Worm (Caenorhabditis elegans): ENCODE data around the gene lin-22.

The lin-22 gene

ce11 chrIV:3025874-3026609 is 6.5 kb downstream of the lin-22 start:
- TF ChIP-seq ceh-14 (tag; optimal IDR thresholded peaks at IDR 0.05) (no peak), unc-86 (tag; optimal IDR thresholded peaks at IDR 0.05) (no peak), nfya-1 (tag; optimal IDR thresholded peaks at IDR 0.05) (no peak), ceh-24 (tag; optimal IDR thresholded peaks at IDR 0.05) (no peak)

ce11 chrIV:3028842-3029241 is 9.3 kb downstream of the lin-22 start, which contains the start of gene ndnf-1:
TSS of gene ndnf-1 (minus strand) at chrIV:3028942.
- TF ChIP-seq ceh-30 (tag; optimal IDR thresholded peaks at IDR 0.05) (no peak), ceh-24 (tag; optimal IDR thresholded peaks at IDR 0.05) (no peak), hlh-6 (tag; optimal IDR thresholded peaks at IDR 0.05) (no peak), fkh-6 (tag; optimal IDR thresholded peaks at IDR 0.05) (no peak), pha-2 (tag; optimal IDR thresholded peaks at IDR 0.05) (no peak), syd-9 (tag; optimal IDR thresholded peaks at IDR 0.05) (no peak), T23F11.4 (GFP tag; optimal IDR thresholded peaks at IDR 0.05) (no peak), Y22D7AL.16 (tag; optimal IDR thresholded peaks at IDR 0.05) (no peak), pros-1 (tag; optimal IDR thresholded peaks at IDR 0.05) (no peak), ceh-22 (tag; optimal IDR thresholded peaks at IDR 0.05) (no peak), ztf-16 (tag; optimal IDR thresholded peaks at IDR 0.05) (no peak), unc-86 (tag; optimal IDR thresholded peaks at IDR 0.05) (no peak)

- TF ChIP-seq tbx-2 (tag; optimal IDR thresholded peaks at IDR 0.05) (no peak), ama-1 (optimal IDR thresholded peaks at IDR 0.05) (no peak), lim-6 (tag; optimal IDR thresholded peaks at IDR 0.05) (no peak), pqm-1 (tag; optimal IDR thresholded peaks at IDR 0.05) (no peak), T23F11.4 (GFP tag; optimal IDR thresholded peaks at IDR 0.05) (no peak), tbx-7 (tag; optimal IDR thresholded peaks at IDR 0.05) (no peak), dmd-4 (tag; optimal IDR thresholded peaks at IDR 0.05; ENCODE audit: borderline replicate concordance) (no peak), ztf-16 (tag; optimal IDR thresholded peaks at IDR 0.05) (no peak), ref-2 (tag; optimal IDR thresholded peaks at IDR 0.05) (peak; percentile 37), ceh-30 (tag; optimal IDR thresholded peaks at IDR 0.05) (no peak), pat-9 (tag; optimal IDR thresholded peaks at IDR 0.05) (no peak), K09A11.1 (tag; optimal IDR thresholded peaks at IDR 0.05; ENCODE audit: insufficient read depth) (no peak), che-1 (tag; optimal IDR thresholded peaks at IDR 0.05) (no peak), elt-2 (tag; optimal IDR thresholded peaks at IDR 0.05) (peak; percentile 66), rnt-1 (tag; optimal IDR thresholded peaks at IDR 0.05) (no peak), unc-55 (GFP tag; optimal IDR thresholded peaks at IDR 0.05) (peak; percentile 15), unc-42 (tag; optimal IDR thresholded peaks at IDR 0.05) (no peak), ets-4 (tag; optimal IDR thresholded peaks at IDR 0.05) (no peak)
These were observed 10.3 kb downstream of the lin-22 start for ce11 chrIV:3029882-3030281.

ce11 chrIV:3032020-3032419 is 12.5 kb downstream of the lin-22 start:
- TF ChIP-seq C38D4.7 (GFP tag; optimal IDR thresholded peaks at IDR 0.05) = no peak
- TF ChIP-seq ceh-45 (GFP tag; IDR thresholded peaks at IDR 0.05) = no peak
- TF ChIP-seq nhr-11 (tag; optimal IDR thresholded peaks at IDR 0.05) = no peak
- no peak for TF ChIP-seq K02D7.2 (tag; optimal IDR thresholded peaks at IDR 0.05)
- no peak for TF ChIP-seq odd-2 (tag; optimal IDR thresholded peaks at IDR 0.05)
- TF ChIP-seq hlh-6 (tag; optimal IDR thresholded peaks at IDR 0.05) = no peak
- TF ChIP-seq sox-4 (tag; optimal IDR thresholded peaks at IDR 0.05) = no peak
- TF ChIP-seq ceh-48 (tag; optimal IDR thresholded peaks at IDR 0.05) = no peak
- no peak for TF ChIP-seq ceh-22 (tag; optimal IDR thresholded peaks at IDR 0.05)
- TF ChIP-seq gmeb-2 (tag; optimal IDR thresholded peaks at IDR 0.05) = no peak
- no peak for TF ChIP-seq Y22D7AL.16 (tag; optimal IDR thresholded peaks at IDR 0.05)
- TF ChIP-seq ceh-6 (GFP tag; optimal IDR thresholded peaks at IDR 0.05) = no peak
- TF ChIP-seq pha-2 (tag; optimal IDR thresholded peaks at IDR 0.05) = no peak
- TF ChIP-seq pha-4 (tag; optimal IDR thresholded peaks at IDR 0.05) = no peak
- no peak for TF ChIP-seq ets-4 (tag; optimal IDR thresholded peaks at IDR 0.05)
- TF ChIP-seq pqm-1 (tag; optimal IDR thresholded peaks at IDR 0.05) = no peak
- TF ChIP-seq nhr-232 (tag; optimal IDR thresholded peaks at IDR 0.05) = no peak
- no peak for TF ChIP-seq hlh-15 (tag; optimal IDR thresholded peaks at IDR 0.05)
- TF ChIP-seq dmd-4 (tag; optimal IDR thresholded peaks at IDR 0.05; ENCODE audit: borderline replicate concordance) = no peak
- TF ChIP-seq pros-1 (tag; optimal IDR thresholded peaks at IDR 0.05) = no peak

Measured in whole organism, late embryonic.